Fruit fly (Drosophila melanogaster): ENCODE measurements around the gene CG13081.

The CG13081 gene

DNA sequence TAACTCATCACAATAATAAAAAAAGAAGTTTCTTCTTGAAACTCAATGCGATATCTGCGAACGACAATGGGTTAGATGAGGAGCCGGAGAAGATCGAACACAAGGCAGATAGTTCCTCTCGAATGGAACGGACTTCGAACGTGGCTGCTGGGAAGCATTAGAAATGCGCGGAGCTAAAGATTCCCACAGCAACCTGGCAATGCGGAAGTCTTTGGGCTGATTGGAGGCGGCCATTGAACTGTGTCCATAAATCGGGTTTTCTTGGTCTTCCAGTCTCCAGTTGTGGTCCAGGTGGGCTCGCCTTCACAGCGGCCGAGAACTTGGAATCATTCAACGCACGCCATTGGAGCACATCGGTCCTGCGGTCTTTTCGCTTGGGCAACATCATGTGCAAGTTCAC lies at the start of gene CG13081:
Gene CG13081 (plus strand): TSS at position 301 of the 400 bp plus-strand sequence.
- TF ChIP-seq Mio (GFP tag; optimal IDR thresholded peaks at IDR 0.05) (no peak), Vsx2 (GFP tag; optimal IDR thresholded peaks at IDR 0.05; ENCODE audit: partially characterized antibody) (no peak), CG9705 (GFP tag; optimal IDR thresholded peaks at IDR 0.05) (no peak)

DNA sequence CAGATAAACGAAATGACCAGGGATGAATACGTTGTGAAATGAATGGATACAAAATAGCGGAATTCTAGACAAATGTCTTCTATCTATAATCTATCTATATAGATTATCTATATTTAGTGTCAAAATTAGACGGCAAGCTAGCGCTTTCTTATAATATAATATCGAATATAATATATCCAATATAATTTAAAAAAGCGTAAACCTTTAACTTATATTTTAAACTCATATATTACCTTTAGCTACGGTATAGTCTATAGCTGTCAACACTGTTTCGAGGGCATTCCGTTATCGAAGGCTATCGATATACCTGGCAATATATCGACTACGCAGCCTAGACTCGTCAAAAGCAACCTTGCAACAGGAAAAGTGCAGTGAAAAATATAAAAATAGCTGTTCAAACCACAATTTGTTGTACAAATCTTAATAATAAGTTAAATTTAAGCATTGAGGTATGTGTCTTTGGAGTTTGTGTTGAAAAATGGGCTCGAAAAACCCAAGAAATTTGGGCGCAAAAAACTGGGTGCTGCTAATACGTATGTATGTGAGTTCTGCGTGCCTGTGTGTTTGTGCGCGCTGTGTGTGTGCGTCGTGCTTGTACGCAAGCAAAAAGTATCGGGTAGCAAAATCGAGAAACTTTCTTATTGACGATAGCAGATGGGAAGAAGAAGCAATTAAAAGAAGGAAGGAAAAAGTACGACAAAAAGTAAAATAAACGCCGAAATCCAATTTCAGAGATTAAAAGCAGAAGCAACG lies 47.3 kb upstream of the CG13081 start, which contains the start of the genes swm and Ctu2:
Gene swm (plus strand): TSS at position 318 of the 753 bp plus-strand sequence.
Gene Ctu2 (minus strand): TSS at position 320 of the 753 bp plus-strand sequence.
- TF ChIP-seq Myc (optimal IDR thresholded peaks at IDR 0.05) (peak; percentile 89), OdsH (GFP tag; optimal IDR thresholded peaks at IDR 0.05) (peak; percentile 35), foxo (GFP tag; optimal IDR thresholded peaks at IDR 0.05) (no peak), Rel (GFP tag; optimal IDR thresholded peaks at IDR 0.05) (no peak), Rel (tag; optimal IDR thresholded peaks at IDR 0.05) (peak; percentile 46), Sp1 (GFP tag; optimal IDR thresholded peaks at IDR 0.05) (peak; percentile 60), Hr78 (GFP tag; optimal IDR thresholded peaks at IDR 0.05) (no peak), rgr (GFP tag; optimal IDR thresholded peaks at IDR 0.05) (peak; percentile 36), sv (GFP tag; optimal IDR thresholded peaks at IDR 0.05) (peak; percentile 21), h (GFP tag; optimal IDR thresholded peaks at IDR 0.05) (no peak), ey (GFP tag; optimal IDR thresholded peaks at IDR 0.05) (peak; percentile 11), psq (GFP tag; optimal IDR thresholded peaks at IDR 0.05) (peak; percentile 52), CG9705 (GFP tag; optimal IDR thresholded peaks at IDR 0.05) (peak; percentile 60), HLH106 (tag; optimal IDR thresholded peaks at IDR 0.05) (peak; percentile 83), pan (optimal IDR thresholded peaks at IDR 0.05) (no peak), tai (GFP tag; optimal IDR thresholded peaks at IDR 0.05) (no peak)

DNA sequence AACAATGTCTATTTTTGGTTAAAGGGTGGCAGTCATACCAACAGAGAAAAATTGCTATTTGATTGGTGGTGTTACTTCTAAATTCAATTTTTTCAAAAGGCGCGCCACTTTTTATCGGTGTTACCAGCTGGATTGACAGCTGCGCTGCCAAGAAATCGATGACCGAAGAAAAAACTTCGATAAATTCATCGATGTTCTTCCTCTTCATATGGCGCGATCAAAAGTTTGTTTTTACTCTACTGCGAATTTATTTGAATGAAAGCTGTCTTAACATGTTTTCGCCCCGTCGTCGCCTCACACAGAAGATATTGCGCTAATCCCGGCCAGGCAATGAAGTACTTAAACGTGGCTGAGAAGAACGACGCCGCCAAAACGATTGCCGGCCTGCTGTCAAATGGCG lies 42.4 kb upstream of the CG13081 start, which contains the start of gene Top3alpha:
Gene Top3alpha (plus strand): TSS at position 186 of the 400 bp plus-strand sequence.
- TF ChIP-seq br (GFP tag; optimal IDR thresholded peaks at IDR 0.05) (no peak), Rel (GFP tag; optimal IDR thresholded peaks at IDR 0.05) (no peak), Rel (tag; optimal IDR thresholded peaks at IDR 0.05) (peak; percentile 33), sv (GFP tag; optimal IDR thresholded peaks at IDR 0.05) (no peak)

DNA sequence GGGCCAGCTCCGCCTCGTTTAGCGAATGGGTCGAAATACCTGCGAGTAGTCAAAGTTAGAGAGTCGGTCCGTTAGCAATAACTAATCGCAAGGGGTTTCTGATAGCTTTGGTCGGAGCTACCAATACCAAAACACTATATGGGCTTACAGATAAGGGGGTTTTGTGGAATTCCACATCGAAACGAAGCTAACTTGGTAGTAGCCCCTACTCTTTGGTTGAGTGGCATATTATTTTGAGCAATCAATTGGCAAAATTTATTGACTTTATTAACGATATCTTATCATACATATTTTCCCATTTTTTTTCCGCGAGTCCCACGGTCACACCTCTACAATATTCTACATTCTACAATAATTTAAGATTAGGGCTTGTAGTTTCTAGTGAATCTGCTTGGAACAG lies 34.1 kb upstream of the CG13081 start:
- TF ChIP-seq fru (GFP tag; optimal IDR thresholded peaks at IDR 0.05) = no peak
- no peak for TF ChIP-seq Rel (GFP tag; optimal IDR thresholded peaks at IDR 0.05)
- TF ChIP-seq Rel (tag; optimal IDR thresholded peaks at IDR 0.05) = peak; percentile 89
- TF ChIP-seq CG9705 (GFP tag; optimal IDR thresholded peaks at IDR 0.05) = no peak
- no peak for TF ChIP-seq dsf (GFP tag; optimal IDR thresholded peaks at IDR 0.05; ENCODE audit: borderline replicate concordance)
- no peak for TF ChIP-seq CrebA (GFP tag; optimal IDR thresholded peaks at IDR 0.05; ENCODE audit: borderline replicate concordance)
- no peak for TF ChIP-seq Hnf4 (GFP tag; optimal IDR thresholded peaks at IDR 0.05)

DNA sequence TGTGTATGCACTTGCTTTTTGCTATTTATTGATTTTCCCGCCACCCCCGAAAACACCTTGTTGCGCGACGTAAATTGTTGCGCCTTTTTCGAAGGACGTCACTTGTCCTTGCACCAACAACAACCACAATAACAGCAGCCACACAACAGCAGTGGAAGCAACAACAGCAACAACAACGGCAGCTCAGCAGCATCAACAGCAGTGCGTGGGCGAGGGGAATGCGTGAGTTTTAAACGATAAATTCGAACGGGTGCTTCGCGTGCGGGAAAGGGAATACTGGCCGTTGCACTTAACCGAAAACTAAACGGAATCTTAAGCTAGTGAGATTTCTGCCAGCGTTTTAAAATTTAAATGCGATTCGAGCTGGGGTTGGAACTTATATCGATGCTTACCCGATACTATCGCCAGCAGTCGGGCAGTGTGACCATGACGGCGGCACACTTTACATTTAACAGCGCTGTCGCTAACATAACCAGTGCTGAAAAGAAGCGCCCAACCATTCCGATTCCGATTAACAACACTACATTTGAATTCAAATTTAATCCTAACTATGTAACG lies 32.0 kb upstream of the CG13081 start, which contains the start of gene cyst:
Gene cyst (minus strand): TSS at position 404 of the 558 bp plus-strand sequence.
- TF ChIP-seq sage (GFP tag; optimal IDR thresholded peaks at IDR 0.05) = no peak
- TF ChIP-seq GATAd (GFP tag; optimal IDR thresholded peaks at IDR 0.05) = no peak
- TF ChIP-seq Hr78 (GFP tag; optimal IDR thresholded peaks at IDR 0.05) = no peak
- no peak for TF ChIP-seq jim (GFP tag; optimal IDR thresholded peaks at IDR 0.05)
- peak; percentile 42 for TF ChIP-seq br (GFP tag; optimal IDR thresholded peaks at IDR 0.05)
- no peak for TF ChIP-seq woc (GFP tag; optimal IDR thresholded peaks at IDR 0.05)
- no peak for TF ChIP-seq CrebA (GFP tag; optimal IDR thresholded peaks at IDR 0.05; ENCODE audit: borderline replicate concordance)
- TF ChIP-seq ey (GFP tag; optimal IDR thresholded peaks at IDR 0.05) = peak; percentile 42
- no peak for TF ChIP-seq Abd-B (GFP tag; optimal IDR thresholded peaks at IDR 0.05)
- peak; percentile 57 for TF ChIP-seq rgr (GFP tag; optimal IDR thresholded peaks at IDR 0.05)
- TF ChIP-seq pan (optimal IDR thresholded peaks at IDR 0.05) = no peak
- TF ChIP-seq tai (GFP tag; optimal IDR thresholded peaks at IDR 0.05) = no peak
- TF ChIP-seq N (GFP tag; optimal IDR thresholded peaks at IDR 0.05) = no peak
- no peak for TF ChIP-seq HLH106 (tag; optimal IDR thresholded peaks at IDR 0.05)
- no peak for TF ChIP-seq Mio (GFP tag; optimal IDR thresholded peaks at IDR 0.05)
- TF ChIP-seq usp (GFP tag; optimal IDR thresholded peaks at IDR 0.05) = no peak
- TF ChIP-seq Vsx2 (GFP tag; optimal IDR thresholded peaks at IDR 0.05; ENCODE audit: partially characterized antibody) = no peak
- TF ChIP-seq CG9705 (GFP tag; optimal IDR thresholded peaks at IDR 0.05) = peak; percentile 30
- no peak for TF ChIP-seq Hnf4 (GFP tag; optimal IDR thresholded peaks at IDR 0.05)
- TF ChIP-seq h (GFP tag; optimal IDR thresholded peaks at IDR 0.05) = peak; percentile 73
- peak; percentile 16 for TF ChIP-seq sv (GFP tag; optimal IDR thresholded peaks at IDR 0.05)
- peak; percentile 52 for TF ChIP-seq fru (GFP tag; optimal IDR thresholded peaks at IDR 0.05)
- peak; percentile 43 for TF ChIP-seq OdsH (GFP tag; optimal IDR thresholded peaks at IDR 0.05)
- no peak for TF ChIP-seq Dif (GFP tag; optimal IDR thresholded peaks at IDR 0.05; ENCODE audit: partially characterized antibody)
- no peak for TF ChIP-seq Jra (GFP tag; optimal IDR thresholded peaks at IDR 0.05)
- TF ChIP-seq dsf (GFP tag; optimal IDR thresholded peaks at IDR 0.05; ENCODE audit: borderline replicate concordance) = no peak
- TF ChIP-seq Myc (optimal IDR thresholded peaks at IDR 0.05) = peak; percentile 19
- TF ChIP-seq Hr83 (GFP tag; optimal IDR thresholded peaks at IDR 0.05; ENCODE audit: poor library complexity, severe bottlenecking) = peak; percentile 92
- TF ChIP-seq foxo (GFP tag; optimal IDR thresholded peaks at IDR 0.05) = peak in 1 of 2 experiments; percentile 66
- no peak for TF ChIP-seq Dfd (GFP tag; optimal IDR thresholded peaks at IDR 0.05)
- TF ChIP-seq Rel (GFP tag; optimal IDR thresholded peaks at IDR 0.05) = no peak
- no peak for TF ChIP-seq Rel (tag; optimal IDR thresholded peaks at IDR 0.05)
- no peak for TF ChIP-seq Sp1 (GFP tag; optimal IDR thresholded peaks at IDR 0.05)
- TF ChIP-seq CG32264 (GFP tag; optimal IDR thresholded peaks at IDR 0.05) = peak; percentile 13
- TF ChIP-seq psq (GFP tag; optimal IDR thresholded peaks at IDR 0.05) = no peak
- no peak for TF ChIP-seq dmrt93B (GFP tag; optimal IDR thresholded peaks at IDR 0.05)

All from whole organism, wandering third instar larva.